Worm (Caenorhabditis elegans) whole organism, L2 larva: ENCODE measurements around the gene C18D11.7.

ENCODE experiments used
- ZK546.5 ChIP-seq: sonication (generic microtip); optimal IDR thresholded peaks from 2 replicates; lab custom pipeline; 2017; ENCODE audit warnings: missing biosample characterization, missing genetic modification characterization
- aly-2 ChIP-seq: fragments of 150-350 bp; optimal IDR thresholded peaks from 2 replicates; lab custom pipeline; 2014; ENCODE audit warnings: missing biosample characterization, missing genetic modification characterization
- ama-1 ChIP-seq: fragments of 150-350 bp; optimal IDR thresholded peaks from 2 replicates; lab custom pipeline; 2018; ENCODE audit warnings: inconsistent platforms
- ceh-16 ChIP-seq: fragments of 150-350 bp; optimal IDR thresholded peaks from 2 replicates; lab custom pipeline; 2014; ENCODE audit warnings: missing biosample characterization, missing genetic modification characterization
- crh-2 ChIP-seq: sonication (generic microtip); optimal IDR thresholded peaks from 2 replicates; lab custom pipeline; 2017; ENCODE audit warnings: missing biosample characterization, missing genetic modification characterization
- lin-11 ChIP-seq: fragments of 150-350 bp; sonication (generic microtip); optimal IDR thresholded peaks from 2 replicates; lab custom pipeline; 2014; ENCODE audit warnings: missing biosample characterization, missing genetic modification characterization, inconsistent platforms, mixed read lengths
- lsy-2 ChIP-seq, 2 experiments: fragments of 150-350 bp in 1 of 2; sonication (generic microtip) in 1 of 2; optimal IDR thresholded peaks; 2 replicates each; lab custom pipeline; 2014 to 2017; ENCODE audit warnings: missing biosample characterization in 2 of 2, missing genetic modification characterization in 2 of 2
- nhr-25 ChIP-seq: fragments of 150-350 bp; sonication (generic microtip); optimal IDR thresholded peaks from 3 replicates; lab custom pipeline; 2014; ENCODE audit warnings: missing biosample characterization, missing genetic modification characterization
- nhr-77 ChIP-seq: fragments of 150-350 bp; optimal IDR thresholded peaks from 2 replicates; lab custom pipeline; 2014; ENCODE audit warnings: missing biosample characterization, missing genetic modification characterization
- snpc-4 ChIP-seq: fragments of 150-350 bp; optimal IDR thresholded peaks from 2 replicates; lab custom pipeline; 2014; ENCODE audit warnings: missing biosample characterization, missing genetic modification characterization
- unc-62 ChIP-seq: fragments of 150-350 bp; optimal IDR thresholded peaks from 2 replicates; lab custom pipeline; 2014; ENCODE audit warnings: missing biosample characterization, missing genetic modification reagents, missing genetic modification characterization

ce11 chrIII:11848317-11848716, 41.7 kb upstream of the C18D11.7 start:
- TF ChIP-seq lin-11 (no peak), snpc-4 (no peak), lsy-2 (tag; optimal IDR thresholded peaks at IDR 0.05; lab: Kevin White, UChicago) (no peak), crh-2 (tag; lab: Kevin White, UChicago) (no peak), nhr-77 (tag; lab: Kevin White, UChicago) (no peak), nhr-25 (no peak), ama-1 (lab: Kevin White, UChicago) (no peak), aly-2 (no peak), ceh-16 (tag; lab: Kevin White, UChicago) (no peak), unc-62 (no peak), ZK546.5 (no peak)
